Fruit fly (Drosophila melanogaster) whole organism: ENCODE measurements around the gene CG6610.

Experiments
- CG8478 ChIP-seq: fragments of >200 bp; optimal IDR thresholded peaks from 2 replicates; lab custom pipeline; 2018; ENCODE audit warnings: inconsistent platforms
- EcR ChIP-seq, 2 experiments: fragments of >200 bp; optimal IDR thresholded peaks; 2 replicates each; lab custom pipeline; 2017; ENCODE audit warnings: missing biosample characterization in 2 of 2, missing genetic modification characterization in 2 of 2, missing genetic modification reagents in 2 of 2
- pan ChIP-seq: fragments of >200 bp; optimal IDR thresholded peaks from 2 replicates; lab custom pipeline; 2017
- psq ChIP-seq: fragments of >200 bp; optimal IDR thresholded peaks from 2 replicates; lab custom pipeline; 2017
- usp ChIP-seq: fragments of >200 bp; optimal IDR thresholded peaks from 2 replicates; lab custom pipeline; 2017; ENCODE audit warnings: missing biosample characterization, missing genetic modification characterization, mixed read lengths

- no peak for TF ChIP-seq EcR (GFP tag; optimal IDR thresholded peaks at IDR 0.05; lab: Kevin White, UChicago)
- no peak for TF ChIP-seq psq (lab: Kevin White, UChicago)
- TF ChIP-seq usp (GFP tag; lab: Kevin White, UChicago): no peak
- no peak for TF ChIP-seq pan
- TF ChIP-seq CG8478 (lab: Kevin White, UChicago): no peak
These were observed 30.1 kb downstream of the CG6610 start for dm6 chr3L:6105435-6105834.
